Worm (Caenorhabditis elegans): ENCODE measurements around the gene fbxb-87.

Gene fbxb-87

ce11 chrIII:10930850-10931249 lies 36.5 kb downstream of the fbxb-87 start, which contains the start of gene M142.5:
Gene M142.5, plus strand, starts transcription at chrIII:10931201.
- TF ChIP-seq mel-28 (tag; optimal IDR thresholded peaks at IDR 0.05; ENCODE audit: borderline replicate concordance) (no peak), let-526 (GFP tag; IDR thresholded peaks at IDR 0.05) (no peak), hmg-1.2 (GFP tag; IDR thresholded peaks at IDR 0.05) (peak; percentile 35; the same call in 1 of the 2 replicates), snpc-4 (GFP tag; optimal IDR thresholded peaks at IDR 0.05) (no peak), snpc-4 (tag; optimal IDR thresholded peaks at IDR 0.05) (no peak), efl-1 (GFP tag; optimal IDR thresholded peaks at IDR 0.05) (peak; percentile 10), lin-35 (GFP tag; optimal IDR thresholded peaks at IDR 0.05) (no peak), F23B12.7 (tag; optimal IDR thresholded peaks at IDR 0.05; ENCODE audit: insufficient read depth) (peak; percentile 27), rpc-1 (optimal IDR thresholded peaks at IDR 0.05) (no peak), rpc-1 (tag; optimal IDR thresholded peaks at IDR 0.05) (no peak), F33H1.4 (GFP tag; IDR thresholded peaks at IDR 0.05) (no peak), mcd-1 (GFP tag; IDR thresholded peaks at IDR 0.05) (peak; percentile 87), ztf-25 (GFP tag; IDR thresholded peaks at IDR 0.05) (no peak)

ce11 chrIII:10933331-10933730 lies 39.0 kb downstream of the fbxb-87 start, which contains the start of gene M142.8:
Gene M142.8, plus strand, starts transcription at chrIII:10933631.
- TF ChIP-seq nfya-1 (tag; optimal IDR thresholded peaks at IDR 0.05; ENCODE audit: borderline replicate concordance, insufficient read depth), result no peak
- TF ChIP-seq K12H6.12 (tag; optimal IDR thresholded peaks at IDR 0.05), result no peak
- TF ChIP-seq dox-1 (GFP tag; IDR thresholded peaks at IDR 0.05), result no peak
- no peak for TF ChIP-seq unc-130 (GFP tag; optimal IDR thresholded peaks at IDR 0.05)
- no peak for TF ChIP-seq sptf-2 (GFP tag; optimal IDR thresholded peaks at IDR 0.05)
- TF ChIP-seq efl-1 (GFP tag; optimal IDR thresholded peaks at IDR 0.05), result no peak
- no peak for TF ChIP-seq lsl-1 (GFP tag; optimal IDR thresholded peaks at IDR 0.05)
- TF ChIP-seq ceh-40 (GFP tag; IDR thresholded peaks at IDR 0.05), result no peak
- TF ChIP-seq madf-3 (GFP tag; IDR thresholded peaks at IDR 0.05), result no peak
- no peak for TF ChIP-seq F22D6.2 (tag; optimal IDR thresholded peaks at IDR 0.05)
- no peak for TF ChIP-seq ztf-18 (tag; optimal IDR thresholded peaks at IDR 0.05)
- TF ChIP-seq B0336.3 (GFP tag; IDR thresholded peaks at IDR 0.05), result no peak
- TF ChIP-seq mcd-1 (GFP tag; IDR thresholded peaks at IDR 0.05), result no peak
- TF ChIP-seq let-526 (GFP tag; IDR thresholded peaks at IDR 0.05), result no peak
- no peak for TF ChIP-seq Y53F4B.3 (GFP tag; IDR thresholded peaks at IDR 0.05)
- TF ChIP-seq dpff-1 (tag; optimal IDR thresholded peaks at IDR 0.05), result no peak
- TF ChIP-seq ztf-22 (GFP tag; optimal IDR thresholded peaks at IDR 0.05), result no peak
- no peak for TF ChIP-seq die-1 (tag; optimal IDR thresholded peaks at IDR 0.05)
- TF ChIP-seq F57C9.4 (tag; optimal IDR thresholded peaks at IDR 0.05), result no peak
- TF ChIP-seq B0035.1 (tag; optimal IDR thresholded peaks at IDR 0.05), result no peak

- TF ChIP-seq lin-26 (GFP tag; IDR thresholded peaks at IDR 0.05) (no peak), lin-35 (GFP tag; optimal IDR thresholded peaks at IDR 0.05) (no peak), ztf-6 (GFP tag; IDR thresholded peaks at IDR 0.05) (no peak), somi-1 (GFP tag; optimal IDR thresholded peaks at IDR 0.05) (no peak), atf-7 (tag; optimal IDR thresholded peaks at IDR 0.05) (no peak), B0019.2 (GFP tag; conservative IDR thresholded peaks at IDR 0.05) (no peak), nhr-27 (tag; optimal IDR thresholded peaks at IDR 0.05) (no peak), ztf-3 (GFP tag; optimal IDR thresholded peaks at IDR 0.05) (no peak), C06A6.2 (GFP tag; conservative IDR thresholded peaks at IDR 0.05) (no peak), ets-4 (GFP tag; optimal IDR thresholded peaks at IDR 0.05) (no peak), F49E8.2 (tag; optimal IDR thresholded peaks at IDR 0.05; ENCODE audit: insufficient read depth) (no peak), rcor-1 (GFP tag; IDR thresholded peaks at IDR 0.05) (no peak), tlf-1 (GFP tag; optimal IDR thresholded peaks at IDR 0.05) (no peak), ztf-22 (GFP tag; optimal IDR thresholded peaks at IDR 0.05) (no peak), lag-1 (GFP tag; IDR thresholded peaks at IDR 0.05) (no peak)
Observed at ce11 chrIII:10935944-10936343, 41.6 kb downstream of the fbxb-87 start, which contains the start of gene rle-1. Gene rle-1, plus strand, starts transcription at chrIII:10936244.

Data from whole organism, young adult.